Fruit fly (Drosophila melanogaster) whole organism, embryonic: Measurements from ENCODE around the gene Cubn.

Source experiments
- Adf1 ChIP-seq: fragments of 200-800 bp; sonication (Bioruptor generic); IDR thresholded peaks from 2 replicates; pipeline ENCODE4 v1.3.6; 2022; ENCODE audit warnings: missing biosample characterization, missing genetic modification characterization
- CG1024 ChIP-seq: fragments of 200-800 bp; sonication (Bioruptor generic); IDR thresholded peaks from 2 replicates; pipeline ENCODE4 v1.3.6; 2022; ENCODE audit warnings: missing biosample characterization, missing genetic modification characterization
- CG11696 ChIP-seq: fragments of 200-800 bp; sonication (Bioruptor generic); IDR thresholded peaks from 2 replicates; pipeline ENCODE4 v1.3.6; 2022; ENCODE audit warnings: missing biosample characterization, missing genetic modification characterization
- CG12299 ChIP-seq: fragments of 200-800 bp; sonication (Bioruptor generic); optimal IDR thresholded peaks from 2 replicates; lab custom pipeline; 2018; ENCODE audit warnings: missing biosample characterization, mild to moderate bottlenecking, missing genetic modification characterization
- CG1603 ChIP-seq: fragments of 200-800 bp; sonication (Bioruptor generic); optimal IDR thresholded peaks from 2 replicates; lab custom pipeline; 2019; ENCODE audit warnings: missing biosample characterization, mild to moderate bottlenecking, missing genetic modification characterization, moderate library complexity
- CG16863 ChIP-seq: fragments of 200-800 bp; sonication (Bioruptor generic); optimal IDR thresholded peaks from 3 replicates; lab custom pipeline; 2016; ENCODE audit warnings: missing biosample characterization, missing genetic modification characterization
- CG30403 ChIP-seq: fragments of 200-800 bp; sonication (Bioruptor generic); optimal IDR thresholded peaks from 3 replicates; lab custom pipeline; 2016; ENCODE audit warnings: missing biosample characterization, missing genetic modification characterization
- CG3065 ChIP-seq: fragments of 200-800 bp; sonication (Bioruptor generic); optimal IDR thresholded peaks from 2 replicates; lab custom pipeline; 2016; ENCODE audit warnings: missing biosample characterization, missing genetic modification characterization
- CG4424 ChIP-seq: fragments of 200-800 bp; sonication (Bioruptor generic); optimal IDR thresholded peaks from 3 replicates; lab custom pipeline; 2016; ENCODE audit warnings: missing biosample characterization, missing genetic modification characterization
- CG4730 ChIP-seq: fragments of 200-800 bp; sonication (Bioruptor generic); IDR thresholded peaks from 2 replicates; pipeline ENCODE4 v1.3.6; 2022; ENCODE audit warnings: missing biosample characterization, missing genetic modification characterization
- CG5180 ChIP-seq: fragments of 200-800 bp; sonication (Bioruptor generic); optimal IDR thresholded peaks from 3 replicates; lab custom pipeline; 2017; ENCODE audit warnings: missing biosample characterization, missing genetic modification characterization, mild to moderate bottlenecking, moderate library complexity, missing genetic modification reagents
- CG7786 ChIP-seq: fragments of 200-800 bp; sonication (Bioruptor generic); optimal IDR thresholded peaks from 2 replicates; lab custom pipeline; 2016; ENCODE audit warnings: missing biosample characterization, missing genetic modification characterization
- CG7839 ChIP-seq: fragments of 200-800 bp; sonication (Bioruptor generic); optimal IDR thresholded peaks from 3 replicates; lab custom pipeline; 2018; ENCODE audit warnings: missing biosample characterization, mild to moderate bottlenecking, missing genetic modification characterization, moderate library complexity
- CG8089 ChIP-seq: fragments of 200-800 bp; sonication (Bioruptor generic); optimal IDR thresholded peaks from 3 replicates; lab custom pipeline; 2016; ENCODE audit warnings: missing biosample characterization, missing genetic modification characterization
- CG9215 ChIP-seq: fragments of 200-800 bp; sonication (Bioruptor generic); IDR thresholded peaks from 2 replicates; pipeline ENCODE4 v1.3.6; 2022; ENCODE audit warnings: missing biosample characterization, missing genetic modification characterization
- CG9797 ChIP-seq: fragments of 200-800 bp; sonication (Bioruptor generic); optimal IDR thresholded peaks from 3 replicates; lab custom pipeline; 2018; ENCODE audit warnings: missing biosample characterization, mild to moderate bottlenecking, missing genetic modification characterization
- CG9932 ChIP-seq: fragments of 200-800 bp; sonication (Bioruptor generic); IDR thresholded peaks from 2 replicates; pipeline ENCODE4 v1.3.6; 2022; ENCODE audit warnings: missing biosample characterization, missing genetic modification characterization
- CoRest ChIP-seq: fragments of 200-800 bp; sonication (Bioruptor generic); optimal IDR thresholded peaks from 3 replicates; lab custom pipeline; 2018; ENCODE audit warnings: missing biosample characterization, mild to moderate bottlenecking, missing genetic modification characterization, moderate library complexity
- Dref ChIP-seq: fragments of 200-800 bp; sonication (Bioruptor generic); IDR thresholded peaks from 2 replicates; pipeline ENCODE4 v1.3.6; 2022; ENCODE audit warnings: missing biosample characterization, missing genetic modification characterization
- Drgx ChIP-seq: fragments of 200-800 bp; sonication (Bioruptor generic); IDR thresholded peaks from 2 replicates; pipeline ENCODE4 v1.3.6; 2022; ENCODE audit warnings: missing biosample characterization, missing genetic modification characterization
- E2f1 ChIP-seq: fragments of 200-800 bp; sonication (Bioruptor generic); IDR thresholded peaks from 2 replicates; pipeline ENCODE4 v1.3.6; 2022; ENCODE audit warnings: missing biosample characterization, missing genetic modification characterization
- E2f2 ChIP-seq: fragments of 200-800 bp; sonication (Bioruptor generic); IDR thresholded peaks from 2 replicates; pipeline ENCODE4 v1.3.6; 2022; ENCODE audit warnings: missing biosample characterization, missing genetic modification characterization
- H15 ChIP-seq: fragments of 200-800 bp; sonication (Bioruptor generic); IDR thresholded peaks from 3 replicates; pipeline ENCODE4 v1.3.6; 2022; ENCODE audit warnings: missing biosample characterization, missing genetic modification characterization
- Oaz ChIP-seq: fragments of 200-800 bp; sonication (Bioruptor generic); IDR thresholded peaks from 2 replicates; pipeline ENCODE4 v1.3.6; 2022; ENCODE audit warnings: missing biosample characterization, missing genetic modification characterization
- Stat92E ChIP-seq, 3 experiments: fragments of >200 bp in 2 of 3; fragments of 200-800 bp in 1 of 3; sonication (Bioruptor generic) in 1 of 3; optimal IDR thresholded peaks; 2 replicates each; lab custom pipeline; 2017 to 2019; ENCODE audit warnings: missing biosample characterization in 3 of 3, missing genetic modification characterization in 3 of 3, mild to moderate bottlenecking in 1 of 3, moderate library complexity in 1 of 3
- TFAM ChIP-seq: fragments of 200-800 bp; sonication (Bioruptor generic); optimal IDR thresholded peaks from 2 replicates; lab custom pipeline; 2017; ENCODE audit warnings: missing biosample characterization, missing genetic modification characterization, inconsistent platforms
- aop ChIP-seq: fragments of 200-800 bp; sonication (Bioruptor generic); IDR thresholded peaks from 2 replicates; pipeline ENCODE4 v1.3.6; 2022; ENCODE audit warnings: missing biosample characterization, missing genetic modification characterization
- ap ChIP-seq: fragments of 200-800 bp; sonication (Bioruptor generic); IDR thresholded peaks from 2 replicates; pipeline ENCODE4 v1.3.6; 2022; ENCODE audit warnings: missing biosample characterization, missing genetic modification characterization
- ara ChIP-seq: fragments of 200-800 bp; sonication (Bioruptor generic); IDR thresholded peaks from 2 replicates; pipeline ENCODE4 v1.3.6; 2022; ENCODE audit warnings: missing biosample characterization, missing genetic modification characterization
- cad ChIP-seq: fragments of >200 bp; optimal IDR thresholded peaks from 2 replicates; lab custom pipeline; 2017; ENCODE audit warnings: missing biosample characterization, missing genetic modification characterization
- caup ChIP-seq: fragments of 200-800 bp; sonication (Bioruptor generic); optimal IDR thresholded peaks from 3 replicates; lab custom pipeline; 2017; ENCODE audit warnings: missing biosample characterization, mild to moderate bottlenecking, missing genetic modification characterization, moderate library complexity; ENCODE audit not compliant: severe bottlenecking
- chn ChIP-seq: fragments of 200-800 bp; sonication (Bioruptor generic); optimal IDR thresholded peaks from 2 replicates; lab custom pipeline; 2016; ENCODE audit warnings: missing biosample characterization, missing genetic modification characterization
- cwo ChIP-seq: fragments of 200-800 bp; sonication (Bioruptor generic); optimal IDR thresholded peaks from 3 replicates; lab custom pipeline; 2017; ENCODE audit warnings: missing biosample characterization, missing genetic modification characterization, mild to moderate bottlenecking, moderate library complexity, missing genetic modification reagents
- dati ChIP-seq: fragments of 200-800 bp; sonication (Bioruptor generic); IDR thresholded peaks from 2 replicates; pipeline ENCODE4 v1.3.6; 2022; ENCODE audit warnings: missing biosample characterization, missing genetic modification characterization
- en ChIP-seq: fragments of 200-800 bp; sonication (Bioruptor generic); optimal IDR thresholded peaks from 2 replicates; lab custom pipeline; 2016; ENCODE audit warnings: missing biosample characterization, missing genetic modification characterization
- fd3F ChIP-seq: fragments of 200-800 bp; sonication (Bioruptor generic); optimal IDR thresholded peaks from 2 replicates; lab custom pipeline; 2018; ENCODE audit warnings: missing biosample characterization, mild to moderate bottlenecking, missing genetic modification characterization, moderate library complexity
- fd64A ChIP-seq: fragments of 200-800 bp; sonication (Bioruptor generic); optimal IDR thresholded peaks from 3 replicates; lab custom pipeline; 2018; ENCODE audit warnings: missing biosample characterization, mild to moderate bottlenecking, missing genetic modification characterization
- fru ChIP-seq: fragments of >200 bp; optimal IDR thresholded peaks from 2 replicates; lab custom pipeline; 2017
- fu2 ChIP-seq: fragments of 200-800 bp; sonication (Bioruptor generic); optimal IDR thresholded peaks from 2 replicates; lab custom pipeline; 2016; ENCODE audit warnings: missing biosample characterization, missing genetic modification characterization
- jigr1 ChIP-seq: fragments of 200-800 bp; sonication (Bioruptor generic); IDR thresholded peaks from 3 replicates; pipeline ENCODE4 v1.3.6; 2022; ENCODE audit warnings: missing biosample characterization, missing genetic modification characterization
- klu ChIP-seq: fragments of 200-800 bp; sonication (Bioruptor generic); IDR thresholded peaks from 2 replicates; pipeline ENCODE4 v1.3.6; 2022; ENCODE audit warnings: missing biosample characterization, missing genetic modification characterization
- lab ChIP-seq: fragments of 200-800 bp; sonication (Bioruptor generic); optimal IDR thresholded peaks from 3 replicates; lab custom pipeline; 2017; ENCODE audit warnings: missing biosample characterization, missing genetic modification characterization, mild to moderate bottlenecking, moderate library complexity, missing genetic modification reagents
- luna ChIP-seq: fragments of 200-800 bp; sonication (Bioruptor generic); optimal IDR thresholded peaks from 2 replicates; lab custom pipeline; 2016; ENCODE audit warnings: missing biosample characterization, missing genetic modification characterization
- schlank ChIP-seq: fragments of 200-800 bp; sonication (Bioruptor generic); optimal IDR thresholded peaks from 2 replicates; lab custom pipeline; 2018; ENCODE audit warnings: missing biosample characterization, mild to moderate bottlenecking, missing genetic modification characterization
- scrt ChIP-seq: fragments of 200-800 bp; sonication (Bioruptor generic); optimal IDR thresholded peaks from 2 replicates; lab custom pipeline; 2018; ENCODE audit warnings: missing biosample characterization, mild to moderate bottlenecking, missing genetic modification characterization, moderate library complexity
- sd ChIP-seq: fragments of 200-800 bp; sonication (Bioruptor generic); optimal IDR thresholded peaks from 3 replicates; lab custom pipeline; 2018; ENCODE audit warnings: missing biosample characterization, mild to moderate bottlenecking, missing genetic modification characterization, moderate library complexity
- slbo ChIP-seq: fragments of 200-800 bp; sonication (Bioruptor generic); IDR thresholded peaks from 2 replicates; pipeline ENCODE4 v1.3.6; 2022; ENCODE audit warnings: missing biosample characterization, missing genetic modification characterization
- sqz ChIP-seq: fragments of 200-800 bp; sonication (Bioruptor generic); optimal IDR thresholded peaks from 3 replicates; lab custom pipeline; 2018; ENCODE audit warnings: missing biosample characterization, mild to moderate bottlenecking, missing genetic modification characterization
- vfl ChIP-seq: fragments of 200-800 bp; sonication (Bioruptor generic); optimal IDR thresholded peaks from 2 replicates; lab custom pipeline; 2016; ENCODE audit warnings: missing biosample characterization, missing genetic modification characterization
- yki ChIP-seq: fragments of >200 bp; optimal IDR thresholded peaks from 3 replicates; lab custom pipeline; 2018
- zfh2 ChIP-seq: fragments of 200-800 bp; sonication (Bioruptor generic); optimal IDR thresholded peaks from 2 replicates; lab custom pipeline; 2016; ENCODE audit warnings: missing biosample characterization, missing genetic modification characterization

The Cubn gene

DNA sequence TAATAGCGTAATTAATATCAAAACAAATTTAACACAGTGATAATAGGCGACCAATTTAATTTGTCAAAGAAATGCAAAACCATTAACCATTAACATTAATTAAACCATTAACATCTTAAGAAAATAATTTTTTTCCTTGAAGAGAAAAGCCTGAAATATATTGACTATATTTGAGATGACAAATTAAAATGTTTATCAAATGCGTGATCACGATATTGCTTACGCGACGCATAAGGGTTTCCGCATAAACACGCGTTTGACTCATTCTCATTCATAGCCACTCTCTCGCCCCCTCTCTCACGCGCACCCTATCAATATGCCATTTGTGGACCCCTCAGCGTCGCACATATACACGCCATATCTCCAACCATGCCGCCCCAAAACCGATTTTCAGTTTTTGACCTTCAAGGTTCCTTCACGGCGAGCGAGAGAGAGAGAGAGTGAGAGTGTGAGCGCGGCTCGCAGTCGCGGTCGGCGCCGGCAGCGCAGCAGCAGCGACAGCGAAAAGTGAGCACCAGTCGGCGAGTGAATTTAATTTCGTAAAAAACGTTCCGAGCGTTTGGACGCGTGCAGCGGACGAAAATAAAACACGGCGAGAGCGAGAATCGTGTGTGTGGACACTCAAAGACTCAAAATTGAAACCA is 14.4 kb upstream of the Cubn start, which contains the start of gene Hex-A (continued):
- TF ChIP-seq TFAM (peak; percentile 76), slbo (GFP tag; lab: Robert Waterston, UW) (peak; percentile 87), en (GFP tag; lab: Kevin White, UChicago) (peak; percentile 93), CG12299 (tag; lab: Kevin White, UChicago) (peak; percentile 98), Adf1 (GFP tag; lab: Robert Waterston, UW) (peak; percentile 99), CG5180 (GFP tag; lab: Kevin White, UChicago) (peak; percentile 92), CG7786 (peak; percentile 92), scrt (GFP tag; lab: Kevin White, UChicago) (peak; percentile 97), H15 (peak; percentile 70), lab (peak; percentile 98), fd3F (peak; percentile 96), yki (lab: Kevin White, UChicago) (peak; percentile 27), CG30403 (peak; percentile 97), CG1024 (GFP tag; lab: Robert Waterston, UW) (peak; percentile 75; the same call in 1 of the 2 replicates), cwo (peak; percentile 96), CG11696 (GFP tag; lab: Robert Waterston, UW) (peak; percentile 69), vfl (GFP tag; lab: Kevin White, UChicago) (peak; percentile 89), CG9932 (GFP tag; lab: Robert Waterston, UW) (peak; percentile 85), zfh2 (GFP tag; lab: Kevin White, UChicago) (peak; percentile 92), CG9215 (GFP tag; lab: Robert Waterston, UW) (peak; percentile 79), E2f1 (peak; percentile 86), schlank (tag; lab: Kevin White, UChicago) (peak; percentile 95), ap (GFP tag; lab: Robert Waterston, UW) (peak; percentile 83), CG8089 (GFP tag; lab: Kevin White, UChicago) (peak; percentile 87), CG16863 (GFP tag; lab: Kevin White, UChicago) (peak; percentile 86), sqz (GFP tag; lab: Kevin White, UChicago) (peak; percentile 95), Oaz (peak; percentile 89), caup (GFP tag; lab: Kevin White, UChicago) (peak; percentile 97), fd64A (GFP tag; lab: Kevin White, UChicago) (peak; percentile 87), luna (GFP tag; lab: Kevin White, UChicago) (peak; percentile 82), fru (lab: Kevin White, UChicago) (no peak), jigr1 (peak; percentile 67; the same call in 2 of the 3 replicates), cad (GFP tag; lab: Kevin White, UChicago) (no peak), dati (GFP tag; lab: Robert Waterston, UW) (peak; percentile 73), CG4424 (GFP tag; lab: Kevin White, UChicago) (peak; percentile 92), CG4730 (GFP tag; lab: Robert Waterston, UW) (peak; percentile 71), Dref (GFP tag; lab: Robert Waterston, UW) (no peak), CG1603 (tag; lab: Kevin White, UChicago) (peak; percentile 82), CG9797 (GFP tag; lab: Kevin White, UChicago) (peak; percentile 44), E2f2 (GFP tag; lab: Robert Waterston, UW) (peak; percentile 77), Drgx (GFP tag; lab: Robert Waterston, UW) (peak; percentile 88), klu (GFP tag; lab: Robert Waterston, UW) (peak; percentile 89), ara (GFP tag; lab: Robert Waterston, UW) (peak; percentile 85), Stat92E (GFP tag; optimal IDR thresholded peaks at IDR 0.05; lab: Kevin White, UChicago) (peak in 1 of 3 experiments; percentile 88), CG3065 (GFP tag; lab: Kevin White, UChicago) (peak; percentile 34), CG7839 (tag; lab: Kevin White, UChicago) (peak; percentile 98), aop (GFP tag; lab: Robert Waterston, UW) (peak; percentile 77), chn (peak; percentile 90), CoRest (tag; lab: Kevin White, UChicago) (peak; percentile 99), sd (tag; lab: Kevin White, UChicago) (peak; percentile 92), fu2 (GFP tag; lab: Kevin White, UChicago) (peak; percentile 93)
